Worm (Caenorhabditis elegans): ENCODE data around the gene twk-34.
"Not testable (repeated sequence)": the region's sequence is repeated elsewhere in the genome, so short reads cannot be mapped to it uniquely, and the experiment has no call there.

The twk-34 gene

ce11 chrV:15666718-15667117 is 38.0 kb upstream of the twk-34 start (continued):
- TF ChIP-seq aly-2 (tag; optimal IDR thresholded peaks at IDR 0.05) (no peak), pha-4 (GFP tag; IDR thresholded peaks at IDR 0.05) (peak; percentile 50; the same call in 1 of the 2 replicates), pha-4 (tag; optimal IDR thresholded peaks at IDR 0.05) (no peak), set-16 (GFP tag; IDR thresholded peaks at IDR 0.05) (no peak), php-3 (GFP tag; IDR thresholded peaks at IDR 0.05) (peak; percentile 63; the same call in 1 of the 2 replicates), Y48G9A.11 (GFP tag; IDR thresholded peaks at IDR 0.05) (no peak), nhr-11 (tag; optimal IDR thresholded peaks at IDR 0.05) (no peak), daf-12 (tag; optimal IDR thresholded peaks at IDR 0.05) (no peak), cey-2 (tag; optimal IDR thresholded peaks at IDR 0.05; ENCODE audit: borderline replicate concordance, insufficient read depth) (no peak)

ce11 chrV:15668200-15668599 is 36.6 kb upstream of the twk-34 start, which contains the start of gene F53E4.1:
Gene F53E4.1 (minus strand): TSS chrV:15668300.
- not testable (repeated sequence) for TF ChIP-seq ceh-20 (GFP tag; IDR thresholded peaks at IDR 0.05); R02D3.7 (tag; optimal IDR thresholded peaks at IDR 0.05); madf-9 (GFP tag; conservative IDR thresholded peaks at IDR 0.05)

- TF ChIP-seq mxl-2 (GFP tag; conservative IDR thresholded peaks at IDR 0.05), result no peak
These were observed 35.9 kb upstream of the twk-34 start, which contains the start of gene K06B4.4 for ce11 chrV:15668870-15669269. Gene K06B4.4 (plus strand): TSS chrV:15669170.

ce11 chrV:15670139-15670538 is 34.6 kb upstream of the twk-34 start, which contains the start of gene K06B4.15:
Gene K06B4.15 (plus strand): TSS chrV:15670439.
- TF ChIP-seq arid-1 (GFP tag; conservative IDR thresholded peaks at IDR 0.05); mdt-29 (GFP tag; IDR thresholded peaks at IDR 0.05); dmd-9 (GFP tag; IDR thresholded peaks at IDR 0.05): not testable (repeated sequence)

ce11 chrV:15673707-15674106 is 31.1 kb upstream of the twk-34 start, which contains the start of gene nhr-51:
Gene nhr-51 (plus strand): TSS chrV:15674007.
- TF ChIP-seq daf-8 (GFP tag; IDR thresholded peaks at IDR 0.05), result no peak
- TF ChIP-seq lim-7 (GFP tag; IDR thresholded peaks at IDR 0.05), result no peak
- TF ChIP-seq hlh-30 (tag; optimal IDR thresholded peaks at IDR 0.05; ENCODE audit: insufficient read depth), result no peak
- no peak for TF ChIP-seq T26A8.4 (GFP tag; IDR thresholded peaks at IDR 0.05)
- no peak for TF ChIP-seq nhr-77 (tag; optimal IDR thresholded peaks at IDR 0.05)
- no peak for TF ChIP-seq mdt-29 (GFP tag; IDR thresholded peaks at IDR 0.05)
- TF ChIP-seq cey-2 (tag; optimal IDR thresholded peaks at IDR 0.05; ENCODE audit: borderline replicate concordance, insufficient read depth), result no peak
- no peak for TF ChIP-seq arid-1 (GFP tag; conservative IDR thresholded peaks at IDR 0.05)
- TF ChIP-seq jun-1 (tag; optimal IDR thresholded peaks at IDR 0.05), result no peak
- TF ChIP-seq mdl-1 (tag; optimal IDR thresholded peaks at IDR 0.05), result no peak
- TF ChIP-seq ceh-20 (GFP tag; IDR thresholded peaks at IDR 0.05), result no peak
- no peak for TF ChIP-seq hlh-11 (tag; optimal IDR thresholded peaks at IDR 0.05)
- TF ChIP-seq tag-97 (GFP tag; IDR thresholded peaks at IDR 0.05), result no peak
- TF ChIP-seq F37D6.2 (tag; optimal IDR thresholded peaks at IDR 0.05), result no peak
- TF ChIP-seq lin-38 (GFP tag; IDR thresholded peaks at IDR 0.05), result no peak
- no peak for TF ChIP-seq nhr-25 (tag; optimal IDR thresholded peaks at IDR 0.05; ENCODE audit: borderline replicate concordance, insufficient read depth)
- no peak for TF ChIP-seq mxl-3 (GFP tag; optimal IDR thresholded peaks at IDR 0.05)
- no peak for TF ChIP-seq Y75B8A.6 (GFP tag; IDR thresholded peaks at IDR 0.05)
- TF ChIP-seq madf-9 (GFP tag; conservative IDR thresholded peaks at IDR 0.05), result no peak

ce11 chrV:15674899-15675298 is 29.9 kb upstream of the twk-34 start:
- TF ChIP-seq set-16 (GFP tag; IDR thresholded peaks at IDR 0.05) (peak; percentile 55), ztf-11 (tag; optimal IDR thresholded peaks at IDR 0.05) (no peak), dmd-8 (GFP tag; IDR thresholded peaks at IDR 0.05) (0 out of 2 replicates have a peak, but pooled peaks have one; percentile 31)
